Worm (Caenorhabditis elegans) whole organism, young adult: ENCODE measurements around the gene EEED8.4.

Source experiments
- B0019.2 ChIP-seq: fragments of 200-800 bp; sonication (Bioruptor generic); conservative IDR thresholded peaks from 2 replicates; pipeline ENCODE4 v1.3.6; 2022; ENCODE audit warnings: missing genetic modification reagents, missing genetic modification characterization, missing compliant biosample characterization
- B0035.1 ChIP-seq: sonication (generic microtip); optimal IDR thresholded peaks from 2 replicates; lab custom pipeline; 2016; ENCODE audit warnings: missing genetic modification characterization, mild to moderate bottlenecking, missing compliant biosample characterization, missing genotype, missing genetic modification reagents
- C06A6.2 ChIP-seq: fragments of 200-800 bp; sonication (Bioruptor generic); conservative IDR thresholded peaks from 2 replicates; pipeline ENCODE4 v1.3.6; 2022; ENCODE audit warnings: missing genetic modification characterization, missing compliant biosample characterization
- D2030.7 ChIP-seq: fragments of 200-800 bp; sonication (Bioruptor generic); IDR thresholded peaks from 2 replicates; pipeline ENCODE4 v1.3.6; 2022; ENCODE audit warnings: missing genetic modification reagents, missing genetic modification characterization, missing compliant biosample characterization
- F22D6.2 ChIP-seq: sonication (generic microtip); optimal IDR thresholded peaks from 2 replicates; lab custom pipeline; 2016; ENCODE audit warnings: mild to moderate bottlenecking, missing genetic modification characterization, missing compliant biosample characterization
- F23B12.7 ChIP-seq: sonication (generic microtip); optimal IDR thresholded peaks from 2 replicates; lab custom pipeline; 2017; ENCODE audit warnings: missing genetic modification characterization, mild to moderate bottlenecking, missing compliant biosample characterization, antibody characterized with exemption, moderate library complexity; ENCODE audit not compliant: insufficient read depth
- K11D2.4 ChIP-seq: fragments of 200-800 bp; sonication (Bioruptor generic); IDR thresholded peaks from 2 replicates; pipeline ENCODE4 v1.3.6; 2022; ENCODE audit warnings: missing genetic modification reagents, missing genetic modification characterization, missing compliant biosample characterization
- T07F8.4 ChIP-seq: sonication (generic microtip); optimal IDR thresholded peaks from 2 replicates; lab custom pipeline; 2016; ENCODE audit warnings: mild to moderate bottlenecking, missing genetic modification characterization, moderate library complexity, missing compliant biosample characterization
- Y67H2A.10 ChIP-seq: fragments of 200-800 bp; sonication (Bioruptor generic); conservative IDR thresholded peaks from 2 replicates; pipeline ENCODE4 v1.3.6; 2022; ENCODE audit warnings: missing genetic modification reagents, missing genetic modification characterization, missing compliant biosample characterization
- Y79H2A.3 ChIP-seq: fragments of 200-800 bp; sonication (Bioruptor generic); conservative IDR thresholded peaks from 2 replicates; pipeline ENCODE4 v1.3.6; 2022; ENCODE audit warnings: missing genetic modification reagents, missing genetic modification characterization, missing compliant biosample characterization
- ZK185.1 ChIP-seq: sonication (generic microtip); optimal IDR thresholded peaks from 2 replicates; lab custom pipeline; 2016; ENCODE audit warnings: mild to moderate bottlenecking, missing genetic modification characterization, missing compliant biosample characterization; ENCODE audit not compliant: poor library complexity, severe bottlenecking
- aptf-3 ChIP-seq: fragments of 200-800 bp; sonication (Bioruptor generic); IDR thresholded peaks from 2 replicates; pipeline ENCODE4 v1.3.6; 2022; ENCODE audit warnings: missing genetic modification characterization, missing compliant biosample characterization
- attf-5 ChIP-seq: fragments of 200-800 bp; sonication (Bioruptor generic); optimal IDR thresholded peaks from 2 replicates; lab custom pipeline; 2018; ENCODE audit warnings: mild to moderate bottlenecking, missing genetic modification characterization, missing compliant biosample characterization
- ceh-27 ChIP-seq: fragments of 200-800 bp; sonication (Bioruptor generic); optimal IDR thresholded peaks from 2 replicates; lab custom pipeline; 2018; ENCODE audit warnings: mild to moderate bottlenecking, missing genetic modification characterization, moderate library complexity, missing compliant biosample characterization
- ceh-40 ChIP-seq: fragments of 200-800 bp; sonication (Bioruptor generic); IDR thresholded peaks from 2 replicates; pipeline ENCODE4 v1.3.6; 2022; ENCODE audit warnings: missing genetic modification characterization, missing compliant biosample characterization
- ceh-58 ChIP-seq: fragments of 200-800 bp; sonication (Bioruptor generic); IDR thresholded peaks from 2 replicates; pipeline ENCODE4 v1.3.6; 2022; ENCODE audit warnings: missing genetic modification characterization, missing compliant biosample characterization
- ceh-91 ChIP-seq: fragments of 200-800 bp; sonication (Bioruptor generic); IDR thresholded peaks from 2 replicates; pipeline ENCODE4 v1.3.6; 2022; ENCODE audit warnings: missing genetic modification reagents, missing genetic modification characterization, missing compliant biosample characterization
- efl-1 ChIP-seq: fragments of 150-350 bp; optimal IDR thresholded peaks from 2 replicates; lab custom pipeline; 2014; ENCODE audit warnings: missing biosample characterization, missing genetic modification reagents, missing genetic modification characterization
- egl-18 ChIP-seq: fragments of 200-800 bp; sonication (Bioruptor generic); IDR thresholded peaks from 2 replicates; pipeline ENCODE4 v1.3.6; 2022; ENCODE audit warnings: missing genetic modification reagents, missing genetic modification characterization, missing compliant biosample characterization
- ekl-4 ChIP-seq: fragments of 200-800 bp; sonication (Bioruptor generic); IDR thresholded peaks from 2 replicates; pipeline ENCODE4 v1.3.6; 2022; ENCODE audit warnings: missing genetic modification reagents, missing genetic modification characterization, missing compliant biosample characterization
- ets-4 ChIP-seq: fragments of 200-800 bp; sonication (Bioruptor generic); optimal IDR thresholded peaks from 2 replicates; lab custom pipeline; 2018; ENCODE audit warnings: mild to moderate bottlenecking, missing genetic modification characterization, missing compliant biosample characterization
- gei-17 ChIP-seq: fragments of 200-800 bp; sonication (Bioruptor generic); optimal IDR thresholded peaks from 2 replicates; lab custom pipeline; 2018; ENCODE audit warnings: mild to moderate bottlenecking, missing genetic modification characterization, missing compliant biosample characterization
- hmg-1.2 ChIP-seq: fragments of 200-800 bp; sonication (Bioruptor generic); IDR thresholded peaks from 2 replicates; pipeline ENCODE4 v1.3.6; 2022; ENCODE audit warnings: missing genetic modification reagents, missing genetic modification characterization, missing compliant biosample characterization
- hmg-20 ChIP-seq: fragments of 200-800 bp; sonication (Bioruptor generic); IDR thresholded peaks from 2 replicates; pipeline ENCODE4 v1.3.6; 2022; ENCODE audit warnings: missing genetic modification reagents, missing genetic modification characterization, missing compliant biosample characterization
- hsf-1 ChIP-seq: fragments of 200-800 bp; sonication (Bioruptor generic); IDR thresholded peaks from 2 replicates; pipeline ENCODE4 v1.3.6; 2022; ENCODE audit warnings: missing genetic modification reagents, missing genetic modification characterization, missing compliant biosample characterization
- lin-26 ChIP-seq: fragments of 200-800 bp; sonication (Bioruptor generic); IDR thresholded peaks from 2 replicates; pipeline ENCODE4 v1.3.6; 2022; ENCODE audit warnings: missing genetic modification reagents, missing genetic modification characterization, missing compliant biosample characterization
- lin-35 ChIP-seq, 3 experiments: fragments of 150-350 bp in 2 of 3; sonication (generic microtip) in 1 of 3; optimal IDR thresholded peaks; 2 replicates each; lab custom pipeline; 2014 to 2018; ENCODE audit warnings: missing biosample characterization in 3 of 3, missing genetic modification characterization in 3 of 3, missing genetic modification reagents in 3 of 3
- lin-40 ChIP-seq: sonication (generic microtip); optimal IDR thresholded peaks from 2 replicates; lab custom pipeline; 2016; ENCODE audit warnings: missing genetic modification characterization, mild to moderate bottlenecking, missing compliant biosample characterization, missing genotype, missing genetic modification reagents
- lin-54 ChIP-seq: fragments of 200-800 bp; sonication (Bioruptor generic); optimal IDR thresholded peaks from 2 replicates; lab custom pipeline; 2018; ENCODE audit warnings: mild to moderate bottlenecking, missing genetic modification characterization, missing compliant biosample characterization
- mcd-1 ChIP-seq: fragments of 200-800 bp; sonication (Bioruptor generic); IDR thresholded peaks from 2 replicates; pipeline ENCODE4 v1.3.6; 2022; ENCODE audit warnings: missing genetic modification reagents, missing genetic modification characterization, missing compliant biosample characterization
- mes-4 ChIP-seq: sonication (generic microtip); optimal IDR thresholded peaks from 2 replicates; lab custom pipeline; 2016; ENCODE audit warnings: missing genotype, missing genetic modification characterization, missing compliant biosample characterization
- nhr-179 ChIP-seq: sonication (generic microtip); optimal IDR thresholded peaks from 2 replicates; lab custom pipeline; 2016; ENCODE audit warnings: mild to moderate bottlenecking, missing genetic modification characterization, missing compliant biosample characterization
- nhr-90 ChIP-seq: sonication (generic microtip); optimal IDR thresholded peaks from 2 replicates; lab custom pipeline; 2016; ENCODE audit warnings: missing genotype, mild to moderate bottlenecking, missing genetic modification characterization, missing compliant biosample characterization
- pbrm-1 ChIP-seq: fragments of 200-800 bp; sonication (Bioruptor generic); IDR thresholded peaks from 2 replicates; pipeline ENCODE4 v1.3.6; 2022; ENCODE audit warnings: missing genetic modification reagents, missing genetic modification characterization, missing compliant biosample characterization
- pha-4 ChIP-seq: fragments of 150-350 bp; sonication (generic microtip); optimal IDR thresholded peaks from 2 replicates; lab custom pipeline; 2014; ENCODE audit warnings: missing biosample characterization, missing genetic modification reagents, missing genetic modification characterization
- rec-8 ChIP-seq, 2 experiments: sonication (generic microtip); optimal IDR thresholded peaks; 2 replicates each; lab custom pipeline; 2016; ENCODE audit warnings: mild to moderate bottlenecking in 2 of 2, missing genetic modification characterization in 2 of 2, missing genetic modification reagents in 2 of 2, missing genotype in 2 of 2, missing biosample characterization in 1 of 2, missing compliant biosample characterization in 1 of 2, moderate library complexity in 1 of 2
- snpc-1.3 ChIP-seq: sonication (generic microtip); optimal IDR thresholded peaks from 2 replicates; lab custom pipeline; 2017; ENCODE audit warnings: missing genetic modification characterization, mild to moderate bottlenecking, missing compliant biosample characterization, antibody characterized with exemption, moderate library complexity, missing genotype, missing genetic modification reagents; ENCODE audit not compliant: insufficient read depth
- snpc-3.4 ChIP-seq: sonication (generic microtip); optimal IDR thresholded peaks from 2 replicates; lab custom pipeline; 2017; ENCODE audit warnings: missing genetic modification characterization, mild to moderate bottlenecking, missing compliant biosample characterization, antibody characterized with exemption, moderate library complexity, missing genotype, missing genetic modification reagents
- tbp1 ChIP-seq: fragments of 200-800 bp; sonication (Bioruptor generic); optimal IDR thresholded peaks from 2 replicates; lab custom pipeline; 2018; ENCODE audit warnings: mild to moderate bottlenecking, missing genetic modification characterization, missing compliant biosample characterization
- unc-130 ChIP-seq: sonication (generic microtip); optimal IDR thresholded peaks from 2 replicates; lab custom pipeline; 2016; ENCODE audit warnings: missing genetic modification reagents, missing genetic modification characterization, missing compliant biosample characterization
- unc-62 ChIP-seq: fragments of 150-350 bp; optimal IDR thresholded peaks from 2 replicates; lab custom pipeline; 2014; ENCODE audit warnings: missing biosample characterization, missing genetic modification reagents, missing genetic modification characterization
- ztf-18 ChIP-seq: sonication (generic microtip); optimal IDR thresholded peaks from 2 replicates; lab custom pipeline; 2016; ENCODE audit warnings: missing genotype, mild to moderate bottlenecking, missing genetic modification characterization, missing compliant biosample characterization
- ztf-26 ChIP-seq: sonication (generic microtip); optimal IDR thresholded peaks from 2 replicates; lab custom pipeline; 2017; ENCODE audit warnings: missing genetic modification characterization, missing compliant biosample characterization
- ztf-3 ChIP-seq: fragments of 200-800 bp; sonication (Bioruptor generic); optimal IDR thresholded peaks from 2 replicates; lab custom pipeline; 2018; ENCODE audit warnings: mild to moderate bottlenecking, missing genetic modification characterization, missing compliant biosample characterization

EEED8.4 gene

ce11 chrII:5379614-5380077 lies 29.5 kb upstream of the EEED8.4 start, which contains the start of gene pkc-3 (continued):
- TF ChIP-seq tbp1 (peak; percentile 60), lin-54 (GFP tag; lab: Kevin White, UChicago) (peak; percentile 63), nhr-90 (tag; lab: Kevin White, UChicago) (peak; percentile 70), rec-8 (tag; optimal IDR thresholded peaks at IDR 0.05; lab: Kevin White, UChicago) (no peak), K11D2.4 (GFP tag; lab: Robert Waterston, UW) (no peak), gei-17 (GFP tag; lab: Kevin White, UChicago) (peak; percentile 10), snpc-1.3 (peak; percentile 30), lin-40 (peak; percentile 62), unc-130 (GFP tag; lab: Kevin White, UChicago) (peak; percentile 34), lin-26 (peak; percentile 72), ZK185.1 (tag; lab: Kevin White, UChicago) (peak; percentile 47), snpc-3.4 (tag; lab: Kevin White, UChicago) (peak; percentile 80), C06A6.2 (GFP tag; lab: Robert Waterston, UW) (peak; percentile 35; the same call in 1 of the 2 replicates), mcd-1 (peak; percentile 47; the same call in 1 of the 2 replicates), egl-18 (GFP tag; lab: Robert Waterston, UW) (0 out of 2 replicates have a peak, but pooled peaks have one; percentile 3), hmg-20 (0 out of 2 replicates have a peak, but pooled peaks have one; percentile 22), ztf-18 (peak; percentile 83), nhr-179 (tag; lab: Kevin White, UChicago) (no peak), hmg-1.2 (GFP tag; lab: Robert Waterston, UW) (peak; percentile 59), ets-4 (GFP tag; lab: Kevin White, UChicago) (peak; percentile 54), Y67H2A.10 (GFP tag; lab: Robert Waterston, UW) (no peak), pbrm-1 (GFP tag; lab: Robert Waterston, UW) (peak; percentile 58), pha-4 (tag; lab: Kevin White, UChicago) (peak; percentile 54), aptf-3 (GFP tag; lab: Robert Waterston, UW) (no peak), B0035.1 (tag; lab: Kevin White, UChicago) (peak; percentile 28), ceh-40 (GFP tag; lab: Robert Waterston, UW) (0 out of 2 replicates have a peak, but pooled peaks have one; percentile 10), ceh-91 (GFP tag; lab: Robert Waterston, UW) (no peak), unc-62 (GFP tag; lab: Kevin White, UChicago) (no peak), ceh-27 (GFP tag; lab: Kevin White, UChicago) (peak; percentile 65), attf-5 (GFP tag; lab: Kevin White, UChicago) (peak; percentile 87), F22D6.2 (peak; percentile 37), hsf-1 (peak; percentile 75), ekl-4 (peak; percentile 78), ztf-26 (tag; lab: Kevin White, UChicago) (peak; percentile 51), D2030.7 (GFP tag; lab: Robert Waterston, UW) (peak; percentile 25; the same call in 1 of the 2 replicates), F23B12.7 (tag; lab: Kevin White, UChicago) (no peak), Y79H2A.3 (0 out of 2 replicates have a peak, but pooled peaks have one; percentile 33), B0019.2 (GFP tag; lab: Robert Waterston, UW) (no peak), T07F8.4 (tag; lab: Kevin White, UChicago) (no peak), ceh-58 (GFP tag; lab: Robert Waterston, UW) (no peak), ztf-3 (GFP tag; lab: Kevin White, UChicago) (no peak), lin-35 (GFP tag; optimal IDR thresholded peaks at IDR 0.05; lab: Kevin White, UChicago) (peak in 1 of 3 experiments; percentile 47), mes-4 (tag; lab: Kevin White, UChicago) (no peak), efl-1 (GFP tag; lab: Kevin White, UChicago) (peak; percentile 63)
- TF ChIP-seq, all 124 proteins: peak for 70
